Worm (Caenorhabditis elegans) whole organism, late embryonic: ENCODE measurements around the gene clec-167.

Experiments used
- dve-1 ChIP-seq: sonication (generic microtip); optimal IDR thresholded peaks from 2 replicates; lab custom pipeline; 2017; ENCODE audit warnings: antibody characterized with exemption, mild to moderate bottlenecking, missing genetic modification characterization, missing compliant biosample characterization
- ets-4 ChIP-seq: sonication (generic microtip); optimal IDR thresholded peaks from 2 replicates; lab custom pipeline; 2016; ENCODE audit warnings: missing genetic modification characterization, missing compliant biosample characterization
- gmeb-2 ChIP-seq: sonication (generic microtip); optimal IDR thresholded peaks from 2 replicates; lab custom pipeline; 2016; ENCODE audit warnings: missing genetic modification characterization, inconsistent platforms, missing compliant biosample characterization
- hlh-6 ChIP-seq: sonication (generic microtip); optimal IDR thresholded peaks from 2 replicates; lab custom pipeline; 2016; ENCODE audit warnings: missing genotype, missing genetic modification characterization, missing compliant biosample characterization
- pqm-1 ChIP-seq: sonication (generic microtip); optimal IDR thresholded peaks from 2 replicates; lab custom pipeline; 2016; ENCODE audit warnings: missing genetic modification characterization, missing compliant biosample characterization

- TF ChIP-seq hlh-6 (no peak), ets-4 (tag; lab: Kevin White, UChicago) (no peak), pqm-1 (tag; lab: Kevin White, UChicago) (no peak), gmeb-2 (tag; lab: Kevin White, UChicago) (no peak), dve-1 (no peak)
Observed at ce11 chrIV:1298984-1299383, 43.5 kb upstream of the clec-167 start.
